Worm (Caenorhabditis elegans): ENCODE results near the gene pygo-1.

ce11 chrIV:5085782-5086181 is 2.7 kb downstream of the pygo-1 start:
- TF ChIP-seq skn-1 (tag; optimal IDR thresholded peaks at IDR 0.05) (no peak), nhr-237 (tag; optimal IDR thresholded peaks at IDR 0.05) (no peak), ZK546.5 (tag; optimal IDR thresholded peaks at IDR 0.05) (no peak), zfp-2 (tag; optimal IDR thresholded peaks at IDR 0.05) (no peak), mep-1 (tag; optimal IDR thresholded peaks at IDR 0.05) (no peak)
